Fruit fly (Drosophila melanogaster) whole organism, prepupa: Measurements from ENCODE around the gene Bub1.

ENCODE experiments used
- Blimp-1 ChIP-seq: fragments of 200-800 bp; sonication (Bioruptor generic); optimal IDR thresholded peaks from 3 replicates; lab custom pipeline; 2017; ENCODE audit warnings: missing biosample characterization, missing genetic modification characterization, mild to moderate bottlenecking, moderate library complexity, missing genetic modification reagents
- CG10631 ChIP-seq: fragments of 200-800 bp; sonication (Bioruptor generic); optimal IDR thresholded peaks from 2 replicates; lab custom pipeline; 2016; ENCODE audit warnings: missing biosample characterization, missing genetic modification characterization
- CG10669 ChIP-seq: fragments of 200-800 bp; sonication (Bioruptor generic); optimal IDR thresholded peaks from 3 replicates; lab custom pipeline; 2018; ENCODE audit warnings: missing biosample characterization, mild to moderate bottlenecking, missing genetic modification characterization, moderate library complexity
- CG11762 ChIP-seq: fragments of 200-800 bp; sonication (Bioruptor generic); optimal IDR thresholded peaks from 3 replicates; lab custom pipeline; 2016; ENCODE audit warnings: missing biosample characterization, missing genetic modification characterization; ENCODE audit not compliant: insufficient read depth
- CG11902 ChIP-seq: fragments of 200-800 bp; sonication (Bioruptor generic); optimal IDR thresholded peaks from 3 replicates; lab custom pipeline; 2016; ENCODE audit warnings: missing biosample characterization, missing genetic modification characterization
- CG1621 ChIP-seq: fragments of 200-800 bp; sonication (Bioruptor generic); optimal IDR thresholded peaks from 3 replicates; lab custom pipeline; 2018; ENCODE audit warnings: missing biosample characterization, mild to moderate bottlenecking, missing genetic modification characterization
- CG3032 ChIP-seq: fragments of 200-800 bp; optimal IDR thresholded peaks from 2 replicates; lab custom pipeline; 2019; ENCODE audit warnings: missing biosample characterization, mild to moderate bottlenecking, missing genetic modification characterization, moderate library complexity
- CG31627 ChIP-seq: fragments of 200-800 bp; sonication (Bioruptor generic); optimal IDR thresholded peaks from 3 replicates; lab custom pipeline; 2016; ENCODE audit warnings: missing biosample characterization, missing genetic modification characterization
- CG34406 ChIP-seq: fragments of 200-800 bp; sonication (Bioruptor generic); optimal IDR thresholded peaks from 3 replicates; lab custom pipeline; 2016; ENCODE audit warnings: missing biosample characterization, missing genetic modification characterization
- CG3919 ChIP-seq: fragments of 200-800 bp; sonication (Bioruptor generic); optimal IDR thresholded peaks from 3 replicates; lab custom pipeline; 2016; ENCODE audit warnings: missing biosample characterization, missing genetic modification characterization
- CG4318 ChIP-seq: fragments of 200-800 bp; sonication (Bioruptor generic); optimal IDR thresholded peaks from 3 replicates; lab custom pipeline; 2017; ENCODE audit warnings: missing biosample characterization, mild to moderate bottlenecking, missing genetic modification characterization
- CG6163 ChIP-seq: fragments of 200-800 bp; sonication (Bioruptor generic); IDR thresholded peaks from 3 replicates; pipeline ENCODE4 v1.3.6; 2022; ENCODE audit warnings: missing biosample characterization, missing genetic modification characterization
- CG6792 ChIP-seq: fragments of 200-800 bp; sonication (Bioruptor generic); optimal IDR thresholded peaks from 3 replicates; lab custom pipeline; 2016; ENCODE audit warnings: missing biosample characterization, missing genetic modification characterization
- CG6808 ChIP-seq: fragments of 200-800 bp; sonication (Bioruptor generic); optimal IDR thresholded peaks from 3 replicates; lab custom pipeline; 2017; ENCODE audit warnings: missing biosample characterization, missing genetic modification characterization, mild to moderate bottlenecking, moderate library complexity, missing genetic modification reagents
- CG6854 ChIP-seq: fragments of 200-800 bp; sonication (Bioruptor generic); optimal IDR thresholded peaks from 2 replicates; lab custom pipeline; 2017; ENCODE audit warnings: missing biosample characterization, mild to moderate bottlenecking, missing genetic modification characterization
- CG7368 ChIP-seq: fragments of 200-800 bp; sonication (Bioruptor generic); optimal IDR thresholded peaks from 3 replicates; lab custom pipeline; 2016; ENCODE audit warnings: missing biosample characterization, missing genetic modification characterization
- CG8119 ChIP-seq: fragments of 200-800 bp; sonication (Bioruptor generic); IDR thresholded peaks from 3 replicates; pipeline ENCODE4 v1.3.6; 2022; ENCODE audit warnings: missing biosample characterization, missing genetic modification characterization
- CG8319 ChIP-seq: fragments of 200-800 bp; sonication (Bioruptor generic); optimal IDR thresholded peaks from 3 replicates; lab custom pipeline; 2016; ENCODE audit warnings: missing biosample characterization, missing genetic modification characterization
- CG8632 ChIP-seq: fragments of 200-800 bp; sonication (Bioruptor generic); optimal IDR thresholded peaks from 3 replicates; lab custom pipeline; 2016; ENCODE audit warnings: missing biosample characterization, missing genetic modification characterization
- CG9139 ChIP-seq: fragments of 200-800 bp; sonication (Bioruptor generic); optimal IDR thresholded peaks from 3 replicates; lab custom pipeline; 2017; ENCODE audit warnings: missing biosample characterization, mild to moderate bottlenecking, missing genetic modification characterization
- Eip75B ChIP-seq: fragments of 200-800 bp; sonication (Bioruptor generic); optimal IDR thresholded peaks from 3 replicates; lab custom pipeline; 2016; ENCODE audit warnings: missing biosample characterization, missing genetic modification characterization
- Eip93F ChIP-seq: fragments of 200-800 bp; sonication (Bioruptor generic); optimal IDR thresholded peaks from 2 replicates; lab custom pipeline; 2016; ENCODE audit warnings: missing biosample characterization, mild to moderate bottlenecking, missing genetic modification characterization
- Ets21C ChIP-seq: fragments of 200-800 bp; sonication (Bioruptor generic); optimal IDR thresholded peaks from 3 replicates; lab custom pipeline; 2016; ENCODE audit warnings: missing biosample characterization, missing genetic modification characterization
- Gug ChIP-seq: fragments of 200-800 bp; sonication (Bioruptor generic); IDR thresholded peaks from 2 replicates; pipeline ENCODE4 v1.3.6; 2022; ENCODE audit warnings: missing biosample characterization, missing genetic modification characterization
- Hr38 ChIP-seq: sonication (Bioruptor generic); optimal IDR thresholded peaks from 2 replicates; lab custom pipeline; 2016; ENCODE audit warnings: missing biosample characterization, missing genetic modification characterization
- Hr39 ChIP-seq: fragments of 200-800 bp; sonication (Bioruptor generic); optimal IDR thresholded peaks from 2 replicates; lab custom pipeline; 2016; ENCODE audit warnings: missing biosample characterization, missing genetic modification characterization
- Hr4 ChIP-seq: fragments of 200-800 bp; sonication (Bioruptor generic); optimal IDR thresholded peaks from 3 replicates; lab custom pipeline; 2016; ENCODE audit warnings: missing biosample characterization, missing genetic modification characterization
- Met ChIP-seq: fragments of 200-800 bp; sonication (Bioruptor generic); optimal IDR thresholded peaks from 3 replicates; lab custom pipeline; 2016; ENCODE audit warnings: missing biosample characterization, missing genetic modification characterization
- OdsH ChIP-seq: fragments of 200-800 bp; sonication (Bioruptor generic); optimal IDR thresholded peaks from 3 replicates; lab custom pipeline; 2016; ENCODE audit warnings: missing biosample characterization, missing genetic modification characterization
- Smox ChIP-seq: fragments of 200-800 bp; sonication (Bioruptor generic); optimal IDR thresholded peaks from 3 replicates; lab custom pipeline; 2016; ENCODE audit warnings: missing biosample characterization, missing genetic modification characterization
- Sox102F ChIP-seq: fragments of 200-800 bp; sonication (Bioruptor generic); optimal IDR thresholded peaks from 2 replicates; lab custom pipeline; 2016; ENCODE audit warnings: missing biosample characterization, mild to moderate bottlenecking, missing genetic modification characterization
- Sox14 ChIP-seq: fragments of 200-800 bp; sonication (Bioruptor generic); optimal IDR thresholded peaks from 3 replicates; lab custom pipeline; 2016; ENCODE audit warnings: missing biosample characterization, missing genetic modification characterization
- Sox15 ChIP-seq: fragments of 200-800 bp; sonication (Bioruptor generic); optimal IDR thresholded peaks from 3 replicates; lab custom pipeline; 2016; ENCODE audit warnings: missing biosample characterization, missing genetic modification characterization
- achi ChIP-seq: fragments of 200-800 bp; sonication (Bioruptor generic); optimal IDR thresholded peaks from 3 replicates; lab custom pipeline; 2016; ENCODE audit warnings: missing biosample characterization, missing genetic modification characterization
- acj6 ChIP-seq: fragments of 200-800 bp; sonication (Bioruptor generic); optimal IDR thresholded peaks from 3 replicates; lab custom pipeline; 2016; ENCODE audit warnings: missing biosample characterization, missing genetic modification characterization
- cyc ChIP-seq: fragments of 200-800 bp; sonication (Bioruptor generic); optimal IDR thresholded peaks from 3 replicates; lab custom pipeline; 2016; ENCODE audit warnings: missing biosample characterization, missing genetic modification characterization
- dsx ChIP-seq: fragments of 200-800 bp; optimal IDR thresholded peaks from 3 replicates; lab custom pipeline; 2019; ENCODE audit warnings: missing biosample characterization, mild to moderate bottlenecking, missing genetic modification characterization, moderate library complexity; ENCODE audit not compliant: poor library complexity, severe bottlenecking
- eg ChIP-seq: fragments of 200-800 bp; sonication (Bioruptor generic); IDR thresholded peaks from 3 replicates; pipeline ENCODE4 v1.3.6; 2022; ENCODE audit warnings: missing biosample characterization, missing genetic modification characterization
- esn ChIP-seq: fragments of 200-800 bp; sonication (Bioruptor generic); optimal IDR thresholded peaks from 2 replicates; lab custom pipeline; 2016; ENCODE audit warnings: missing biosample characterization, mild to moderate bottlenecking, missing genetic modification characterization, moderate library complexity
- fd59A ChIP-seq: fragments of 200-800 bp; sonication (Bioruptor generic); optimal IDR thresholded peaks from 2 replicates; lab custom pipeline; 2017; ENCODE audit warnings: missing biosample characterization, mild to moderate bottlenecking, missing genetic modification characterization, missing genetic modification reagents
- fd85E ChIP-seq: fragments of 200-800 bp; sonication (Bioruptor generic); optimal IDR thresholded peaks from 3 replicates; lab custom pipeline; 2016; ENCODE audit warnings: missing biosample characterization, missing genetic modification characterization
- fkh ChIP-seq: fragments of 200-800 bp; sonication (Bioruptor generic); optimal IDR thresholded peaks from 3 replicates; lab custom pipeline; 2017; ENCODE audit warnings: missing biosample characterization, mild to moderate bottlenecking, missing genetic modification characterization, moderate library complexity
- lz ChIP-seq: fragments of 200-800 bp; sonication (Bioruptor generic); optimal IDR thresholded peaks from 3 replicates; lab custom pipeline; 2016; ENCODE audit warnings: missing biosample characterization, missing genetic modification characterization
- net ChIP-seq: fragments of 200-800 bp; sonication (Bioruptor generic); optimal IDR thresholded peaks from 3 replicates; lab custom pipeline; 2016; ENCODE audit warnings: missing biosample characterization, missing genetic modification characterization
- pdm3 ChIP-seq: fragments of 200-800 bp; sonication (Bioruptor generic); optimal IDR thresholded peaks from 3 replicates; lab custom pipeline; 2016; ENCODE audit warnings: missing biosample characterization, missing genetic modification characterization
- salr ChIP-seq, 2 experiments: fragments of 200-800 bp; sonication (Bioruptor generic); optimal IDR thresholded peaks; 3 replicates each; lab custom pipeline; 2016 to 2018; ENCODE audit warnings: missing biosample characterization in 2 of 2, missing genetic modification characterization in 2 of 2, mild to moderate bottlenecking in 1 of 2
- spab ChIP-seq: fragments of 200-800 bp; sonication (Bioruptor generic); optimal IDR thresholded peaks from 2 replicates; lab custom pipeline; 2017; ENCODE audit warnings: missing biosample characterization, mild to moderate bottlenecking, missing genetic modification characterization, missing genetic modification reagents
- ss ChIP-seq, 2 experiments: fragments of 200-800 bp; sonication (Bioruptor generic); optimal IDR thresholded peaks; 2 replicates in 1 of 2; 3 replicates in 1 of 2; lab custom pipeline; 2017 to 2018; ENCODE audit warnings: mild to moderate bottlenecking in 2 of 2, missing biosample characterization in 2 of 2, missing genetic modification characterization in 2 of 2, moderate library complexity in 1 of 2
- svp ChIP-seq: fragments of 200-800 bp; sonication (Bioruptor generic); peaks from one replicate; lab custom pipeline; 2016; ENCODE audit warnings: missing biosample characterization, missing genetic modification characterization
- topi ChIP-seq: fragments of 200-800 bp; sonication (Bioruptor generic); optimal IDR thresholded peaks from 3 replicates; lab custom pipeline; 2016; ENCODE audit warnings: missing biosample characterization, missing genetic modification characterization
- vri ChIP-seq: fragments of 200-800 bp; sonication (Bioruptor generic); optimal IDR thresholded peaks from 3 replicates; lab custom pipeline; 2016; ENCODE audit warnings: missing biosample characterization, mild to moderate bottlenecking, missing genetic modification characterization

The Bub1 gene

DNA sequence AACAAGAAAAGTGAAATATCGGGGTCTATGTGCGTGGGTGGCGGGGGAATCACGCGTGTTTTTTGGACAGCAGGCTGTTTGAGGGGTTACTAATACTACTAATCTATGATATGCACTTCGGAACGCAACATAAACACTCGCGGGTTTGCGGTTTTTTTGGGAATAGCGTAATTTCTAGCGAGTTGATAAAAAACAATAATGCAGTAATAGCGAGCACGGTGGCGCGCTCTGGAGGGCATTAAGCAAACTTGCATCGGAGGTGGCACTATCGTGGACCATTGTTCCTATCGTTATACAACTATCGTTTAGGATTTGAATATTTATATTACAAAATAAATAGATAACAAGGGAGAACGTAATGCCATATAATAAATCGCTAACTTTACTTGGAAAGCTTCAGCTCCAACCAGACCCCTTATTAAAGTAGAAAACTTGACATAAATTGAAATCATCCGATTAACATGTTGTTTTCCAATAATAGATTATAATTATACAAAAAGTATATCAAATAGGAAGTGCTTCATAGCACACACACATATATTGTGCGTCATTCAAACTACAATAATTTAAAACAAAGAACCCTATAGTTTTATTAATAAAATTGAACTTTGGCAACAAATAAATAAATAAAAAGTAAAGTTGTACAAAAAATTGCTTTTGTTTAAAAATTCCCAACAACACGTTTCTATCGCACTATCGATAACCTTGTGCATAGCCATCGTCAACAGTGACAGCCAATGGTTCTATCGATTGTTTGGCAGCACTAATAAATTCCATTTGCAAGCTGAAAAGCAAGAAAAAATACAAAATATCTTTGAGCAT is at the start of gene Bub1, which contains the start of gene Nin:
Gene Bub1, plus strand, starts transcription at position 557 of the 822 bp plus-strand sequence.
Gene Nin, minus strand, starts transcription at position 240 of the 822 bp plus-strand sequence.
- TF ChIP-seq Sox102F (GFP tag; lab: Kevin White, UChicago) (no peak), CG31627 (GFP tag; lab: Kevin White, UChicago) (peak; percentile 23), ss (GFP tag; optimal IDR thresholded peaks at IDR 0.05; lab: Kevin White, UChicago) (no peak), Eip75B (GFP tag; lab: Kevin White, UChicago) (no peak), acj6 (GFP tag; lab: Kevin White, UChicago) (no peak), Gug (GFP tag; lab: Robert Waterston, UW) (no peak), eg (no peak), CG3032 (tag; lab: Kevin White, UChicago) (peak; percentile 31), CG6163 (GFP tag; lab: Robert Waterston, UW) (peak; percentile 60), Smox (GFP tag; lab: Kevin White, UChicago) (no peak), fkh (peak; percentile 67), CG9139 (GFP tag; lab: Kevin White, UChicago) (no peak), vri (GFP tag; lab: Kevin White, UChicago) (peak; percentile 88), Sox14 (GFP tag; lab: Kevin White, UChicago) (peak; percentile 33), CG4318 (GFP tag; lab: Kevin White, UChicago) (no peak), CG11762 (GFP tag; lab: Kevin White, UChicago) (no peak), CG10631 (GFP tag; lab: Kevin White, UChicago) (no peak), Hr39 (GFP tag; lab: Kevin White, UChicago) (peak; percentile 30), CG10669 (no peak), net (GFP tag; lab: Kevin White, UChicago) (no peak), Eip93F (GFP tag; lab: Kevin White, UChicago) (no peak), fd59A (GFP tag; lab: Kevin White, UChicago) (no peak), Hr4 (no peak), esn (GFP tag; lab: Kevin White, UChicago) (peak; percentile 64), CG8632 (no peak), CG3919 (GFP tag; lab: Kevin White, UChicago) (no peak), CG7368 (GFP tag; lab: Kevin White, UChicago) (no peak), CG1621 (no peak), CG6808 (GFP tag; lab: Kevin White, UChicago) (no peak), svp (no peak), fd85E (GFP tag; lab: Kevin White, UChicago) (no peak), Met (GFP tag; lab: Kevin White, UChicago) (no peak), OdsH (GFP tag; lab: Kevin White, UChicago) (no peak), dsx (GFP tag; lab: Kevin White, UChicago) (no peak), lz (GFP tag; lab: Kevin White, UChicago) (peak; percentile 49), achi (peak; percentile 59), Blimp-1 (GFP tag; lab: Kevin White, UChicago) (no peak), cyc (peak; percentile 17), topi (no peak), salr (GFP tag; optimal IDR thresholded peaks at IDR 0.05; lab: Kevin White, UChicago) (no peak), CG34406 (peak; percentile 17), CG8319 (GFP tag; lab: Kevin White, UChicago) (no peak), Hr38 (GFP tag; lab: Kevin White, UChicago) (no peak), CG8119 (GFP tag; lab: Robert Waterston, UW) (no peak), Sox15 (peak; percentile 22), CG11902 (GFP tag; lab: Kevin White, UChicago) (peak; percentile 2), pdm3 (GFP tag; lab: Kevin White, UChicago) (no peak), spab (GFP tag; lab: Kevin White, UChicago) (no peak), Ets21C (no peak), CG6792 (GFP tag; lab: Kevin White, UChicago) (no peak), CG6854 (GFP tag; lab: Kevin White, UChicago) (no peak)
